In genomic region chrIV:13029674-13030466, ce11 we compare ENCODE assay signal across 1 worm cellular context.
TF ChIP-seq lines count a peak whose summit lies in the region.

No protein-coding gene starts in this region.

TF ChIP-seq in whole organism, L1 larva, 84 proteins besides CTCF, POLR2A, EP300 and RAD21 (continued from another document):
- no peak for TF ChIP-seq tlp-1 (tag; optimal IDR thresholded peaks at IDR 0.05; lab: Kevin White, UChicago)
- TF ChIP-seq xbp-1 (tag; optimal IDR thresholded peaks at IDR 0.05; lab: Kevin White, UChicago), result no peak
- peak; percentile 74 for TF ChIP-seq nhr-85 (tag; lab: Kevin White, UChicago)
- peak; percentile 82 for TF ChIP-seq lin-14 (GFP tag; optimal IDR thresholded peaks at IDR 0.05; lab: Kevin White, UChicago)
- TF ChIP-seq mdl-1 (tag; optimal IDR thresholded peaks at IDR 0.05; lab: Kevin White, UChicago), result no peak
- no peak for TF ChIP-seq zip-4 (GFP tag; optimal IDR thresholded peaks at IDR 0.05; lab: Kevin White, UChicago)
- TF ChIP-seq pqm-1 (tag; optimal IDR thresholded peaks at IDR 0.05; lab: Kevin White, UChicago), result no peak
- no peak for TF ChIP-seq hlh-4 (tag; optimal IDR thresholded peaks at IDR 0.05; lab: Kevin White, UChicago)
- peak in 1 of 2 experiments; percentile 11 for TF ChIP-seq lsy-2 (tag; optimal IDR thresholded peaks at IDR 0.05; lab: Kevin White, UChicago)
- TF ChIP-seq nhr-47 (tag; optimal IDR thresholded peaks at IDR 0.05; lab: Kevin White, UChicago), result peak; percentile 22
- no peak for TF ChIP-seq unc-98 (GFP tag; IDR thresholded peaks at IDR 0.05; lab: Robert Waterston, UW)
- peak in 1 of 2 experiments; percentile 17 for TF ChIP-seq ztf-11 (tag; optimal IDR thresholded peaks at IDR 0.05; lab: Kevin White, UChicago)
- no peak for TF ChIP-seq aha-1 (tag; optimal IDR thresholded peaks at IDR 0.05; lab: Kevin White, UChicago)
- TF ChIP-seq mab-9 (GFP tag; IDR thresholded peaks at IDR 0.05; lab: Robert Waterston, UW), result no peak
- no peak for TF ChIP-seq dpl-1 (GFP tag; optimal IDR thresholded peaks at IDR 0.05; lab: Kevin White, UChicago)
- TF ChIP-seq lir-3 (tag; optimal IDR thresholded peaks at IDR 0.05; lab: Kevin White, UChicago; ENCODE audit: poor library complexity), result no peak
- peak; percentile 8 for TF ChIP-seq dsc-1 (tag; optimal IDR thresholded peaks at IDR 0.05; lab: Kevin White, UChicago)
- TF ChIP-seq nhr-12 (tag; optimal IDR thresholded peaks at IDR 0.05; lab: Kevin White, UChicago), result no peak
- no peak for TF ChIP-seq ceh-8 (GFP tag; optimal IDR thresholded peaks at IDR 0.05; lab: Kevin White, UChicago)
- TF ChIP-seq C04F5.9 (tag; optimal IDR thresholded peaks at IDR 0.05; lab: Kevin White, UChicago), result no peak
- TF ChIP-seq elt-3 (tag; optimal IDR thresholded peaks at IDR 0.05; lab: Kevin White, UChicago), result peak in 1 of 6 experiments; percentile 11
- TF ChIP-seq swsn-7 (tag; optimal IDR thresholded peaks at IDR 0.05; lab: Kevin White, UChicago), result peak; percentile 22
- TF ChIP-seq lin-39 (tag; optimal IDR thresholded peaks at IDR 0.05; lab: Kevin White, UChicago), result no peak
- TF ChIP-seq rnt-1 (tag; optimal IDR thresholded peaks at IDR 0.05; lab: Kevin White, UChicago), result peak; percentile 21
- TF ChIP-seq nhr-11 (tag; optimal IDR thresholded peaks at IDR 0.05; lab: Kevin White, UChicago), result no peak
- TF ChIP-seq nhr-90 (tag; optimal IDR thresholded peaks at IDR 0.05; lab: Kevin White, UChicago; ENCODE audit: poor library complexity), result no peak
- TF ChIP-seq Y116A8C.19 (tag; optimal IDR thresholded peaks at IDR 0.05; lab: Kevin White, UChicago; ENCODE audit: borderline replicate concordance), result no peak
- TF ChIP-seq pag-3 (tag; optimal IDR thresholded peaks at IDR 0.05; lab: Kevin White, UChicago; ENCODE audit: borderline replicate concordance, insufficient read depth), result no peak
- peak in 1 of 3 experiments; percentile 42 for TF ChIP-seq ceh-82 (tag; optimal IDR thresholded peaks at IDR 0.05; lab: Kevin White, UChicago)
